Fruit fly (Drosophila melanogaster): Measurements from ENCODE around the gene CG8031.

The CG8031 gene

DNA sequence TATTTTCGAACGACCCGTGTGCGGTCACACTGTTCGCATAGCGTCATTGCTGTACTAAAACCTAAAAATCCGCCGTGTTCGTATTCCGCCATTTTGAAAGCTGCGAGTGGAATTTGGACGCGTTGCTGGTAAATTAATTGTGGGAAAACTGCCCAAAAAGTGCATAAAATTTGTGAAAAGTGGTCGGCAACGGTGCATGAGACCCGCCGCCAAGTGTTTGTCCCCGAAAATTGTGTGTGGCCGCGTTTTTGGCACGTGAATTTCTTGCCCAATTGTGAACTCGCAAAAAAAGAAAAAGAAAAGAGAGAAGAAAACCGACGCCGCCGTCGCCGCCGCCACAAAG, 482 bp upstream of the CG8031 start, which contains the start of gene CtBP:
Gene CtBP (plus strand): TSS at position 29 of the 343 bp plus-strand sequence.
- 0 out of 2 replicates have a peak, but pooled peaks have one; percentile 33 for TF ChIP-seq NFAT (GFP tag; IDR thresholded peaks at IDR 0.05)
- peak; percentile 24 for TF ChIP-seq zf30C (GFP tag; optimal IDR thresholded peaks at IDR 0.05)
- TF ChIP-seq CG7963 (GFP tag; IDR thresholded peaks at IDR 0.05; ENCODE audit: partially characterized antibody): no peak
- TF ChIP-seq chm (GFP tag; IDR thresholded peaks at IDR 0.05): 0 out of 2 replicates have a peak, but pooled peaks have one; percentile 7
- TF ChIP-seq nom (GFP tag; optimal IDR thresholded peaks at IDR 0.05): peak; percentile 63
- 0 out of 2 replicates have a peak, but pooled peaks have one; percentile 9 for TF ChIP-seq bowl (GFP tag; IDR thresholded peaks at IDR 0.05)
- TF ChIP-seq Adf1 (GFP tag; IDR thresholded peaks at IDR 0.05): peak; percentile 23; the same call in 1 of the 2 replicates
- TF ChIP-seq HLHmδ (GFP tag; optimal IDR thresholded peaks at IDR 0.05): peak; percentile 47
- TF ChIP-seq nerfin-1 (tag; optimal IDR thresholded peaks at IDR 0.05): peak; percentile 62
- peak; percentile 60; the same call in 1 of the 3 replicates for TF ChIP-seq CG34422 (GFP tag; IDR thresholded peaks at IDR 0.05)
- TF ChIP-seq phol (tag; optimal IDR thresholded peaks at IDR 0.05): peak; percentile 96
- peak; percentile 4 for TF ChIP-seq Elba2 (GFP tag; optimal IDR thresholded peaks at IDR 0.05)
- no peak for TF ChIP-seq fd96Cb (tag; optimal IDR thresholded peaks at IDR 0.05)
- TF ChIP-seq CG12659 (GFP tag; optimal IDR thresholded peaks at IDR 0.05): peak; percentile 55
- no peak for TF ChIP-seq B-H1 (GFP tag; IDR thresholded peaks at IDR 0.05)
- no peak for TF ChIP-seq CG18262 (tag; optimal IDR thresholded peaks at IDR 0.05)
- no peak for TF ChIP-seq sim (GFP tag; IDR thresholded peaks at IDR 0.05)
- no peak for TF ChIP-seq CG6791 (GFP tag; IDR thresholded peaks at IDR 0.05; ENCODE audit: partially characterized antibody)
- peak; percentile 80 for TF ChIP-seq Med (GFP tag)
- TF ChIP-seq sd (tag; optimal IDR thresholded peaks at IDR 0.05): peak; percentile 88
- TF ChIP-seq CG14710 (tag; optimal IDR thresholded peaks at IDR 0.05): peak; percentile 14
- TF ChIP-seq MESR4 (GFP tag; optimal IDR thresholded peaks at IDR 0.05): peak; percentile 58
- peak; percentile 40; the same call in 1 of the 2 replicates for TF ChIP-seq Bgb (GFP tag; IDR thresholded peaks at IDR 0.05; ENCODE audit: partially characterized antibody)

DNA sequence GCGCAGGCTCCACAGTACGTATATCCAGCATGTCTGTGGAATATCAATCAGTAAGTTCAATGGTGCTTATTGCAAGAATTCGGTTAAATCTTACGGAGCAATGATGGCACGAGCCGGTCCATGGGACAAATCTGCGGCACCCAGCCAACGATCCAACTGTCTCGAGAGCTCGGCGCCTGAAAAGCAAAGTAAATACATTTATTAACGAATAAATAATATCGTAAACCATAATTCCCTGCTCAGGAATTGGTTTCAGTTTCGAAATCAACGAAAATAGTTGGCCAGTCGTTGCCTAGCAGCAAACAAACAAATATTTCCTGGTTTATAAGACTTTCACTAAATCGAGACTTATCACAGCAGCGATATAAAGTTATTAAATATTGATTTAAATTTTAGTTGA, 1.5 kb downstream of the CG8031 start, which contains the start of gene CG11656:
Gene CG11656 (plus strand): TSS at position 301 of the 400 bp plus-strand sequence.
- TF ChIP-seq CG16813 (GFP tag; IDR thresholded peaks at IDR 0.05; ENCODE audit: partially characterized antibody) (no peak), fd96Cb (tag; optimal IDR thresholded peaks at IDR 0.05) (no peak), NK7.1 (GFP tag; optimal IDR thresholded peaks at IDR 0.05) (no peak), btn (GFP tag; optimal IDR thresholded peaks at IDR 0.05) (no peak), da (GFP tag; optimal IDR thresholded peaks at IDR 0.05) (no peak), pfk (GFP tag; optimal IDR thresholded peaks at IDR 0.05) (no peak), CG13123 (GFP tag; optimal IDR thresholded peaks at IDR 0.05) (no peak), CG17912 (GFP tag; optimal IDR thresholded peaks at IDR 0.05) (no peak), Abd-B (GFP tag; optimal IDR thresholded peaks at IDR 0.05) (no peak), CG16815 (GFP tag; optimal IDR thresholded peaks at IDR 0.05) (no peak), Dfd (GFP tag; optimal IDR thresholded peaks at IDR 0.05) (no peak), amos (GFP tag; IDR thresholded peaks at IDR 0.05; ENCODE audit: partially characterized antibody) (no peak), CG10543 (GFP tag; optimal IDR thresholded peaks at IDR 0.05) (no peak), gcm2 (GFP tag; optimal IDR thresholded peaks at IDR 0.05) (no peak), crp (GFP tag; optimal IDR thresholded peaks at IDR 0.05) (no peak), gem (tag; optimal IDR thresholded peaks at IDR 0.05) (no peak), Tbp (GFP tag; optimal IDR thresholded peaks at IDR 0.05) (no peak), CG10267 (tag; optimal IDR thresholded peaks at IDR 0.05) (no peak), hth (optimal IDR thresholded peaks at IDR 0.05) (no peak), HLH3B (GFP tag; IDR thresholded peaks at IDR 0.05) (no peak)
